Fruit fly (Drosophila melanogaster) whole organism, embryonic: ENCODE measurements around the gene CG7627.

Source experiments
- CG2202 ChIP-seq: fragments of 200-800 bp; sonication (Bioruptor generic); optimal IDR thresholded peaks from 2 replicates; lab custom pipeline; 2018; ENCODE audit warnings: missing biosample characterization, mild to moderate bottlenecking, missing genetic modification characterization
- CG3163 ChIP-seq: fragments of 200-800 bp; sonication (Bioruptor generic); optimal IDR thresholded peaks from 3 replicates; lab custom pipeline; 2016; ENCODE audit warnings: missing biosample characterization, missing genetic modification characterization
- CG3726 ChIP-seq: fragments of 200-800 bp; sonication (Bioruptor generic); IDR thresholded peaks from 3 replicates; pipeline ENCODE4, ENCODE4 v1.3.6; 2022; ENCODE audit warnings: missing biosample characterization, missing genetic modification characterization
- Drgx ChIP-seq: fragments of 200-800 bp; sonication (Bioruptor generic); IDR thresholded peaks from 2 replicates; pipeline ENCODE4 v1.3.6; 2022; ENCODE audit warnings: missing biosample characterization, missing genetic modification characterization
- Ets65A ChIP-seq: fragments of 200-800 bp; sonication (Bioruptor generic); peaks from one replicate; lab custom pipeline; 2016; ENCODE audit warnings: missing biosample characterization, missing genetic modification characterization
- Mrtf ChIP-seq: fragments of 200-800 bp; sonication (Bioruptor generic); IDR thresholded peaks from 3 replicates; pipeline ENCODE4 v1.3.6; 2022; ENCODE audit warnings: missing biosample characterization, missing genetic modification characterization
- Six4 ChIP-seq: fragments of 200-800 bp; sonication (Bioruptor generic); optimal IDR thresholded peaks from 2 replicates; lab custom pipeline; 2016; ENCODE audit warnings: missing biosample characterization, missing genetic modification characterization
- exex ChIP-seq: fragments of 200-800 bp; sonication (Bioruptor generic); optimal IDR thresholded peaks from 4 replicates; lab custom pipeline; 2018; ENCODE audit warnings: missing biosample characterization, mild to moderate bottlenecking, missing genetic modification characterization, moderate library complexity
- pros ChIP-seq: fragments of 200-800 bp; sonication (Bioruptor generic); optimal IDR thresholded peaks from 3 replicates; lab custom pipeline; 2019; ENCODE audit warnings: missing biosample characterization, mild to moderate bottlenecking, missing genetic modification characterization, moderate library complexity
- sc ChIP-seq, 3 experiments: fragments of >200 bp in 2 of 3; fragments of 200-800 bp in 1 of 3; sonication (Bioruptor generic) in 1 of 3; optimal IDR thresholded peaks; 2 replicates in 2 of 3; 3 replicates in 1 of 3; lab custom pipeline; 2017; ENCODE audit warnings: mild to moderate bottlenecking in 1 of 3, missing biosample characterization in 1 of 3, missing genetic modification characterization in 1 of 3, missing genetic modification reagents in 1 of 3
- sna ChIP-seq: fragments of 200-800 bp; sonication (Bioruptor generic); IDR thresholded peaks from 2 replicates; pipeline ENCODE4 v1.3.6; 2022; ENCODE audit warnings: missing biosample characterization, missing genetic modification characterization; ENCODE audit not compliant: partially characterized antibody
- tap ChIP-seq: fragments of 200-800 bp; optimal IDR thresholded peaks from 3 replicates; lab custom pipeline; 2019; ENCODE audit warnings: missing biosample characterization, mild to moderate bottlenecking, missing genetic modification characterization, moderate library complexity
- twi ChIP-seq: fragments of 200-800 bp; optimal IDR thresholded peaks from 2 replicates; lab custom pipeline; 2019; ENCODE audit warnings: missing biosample characterization, mild to moderate bottlenecking, missing genetic modification characterization, moderate library complexity

DNA sequence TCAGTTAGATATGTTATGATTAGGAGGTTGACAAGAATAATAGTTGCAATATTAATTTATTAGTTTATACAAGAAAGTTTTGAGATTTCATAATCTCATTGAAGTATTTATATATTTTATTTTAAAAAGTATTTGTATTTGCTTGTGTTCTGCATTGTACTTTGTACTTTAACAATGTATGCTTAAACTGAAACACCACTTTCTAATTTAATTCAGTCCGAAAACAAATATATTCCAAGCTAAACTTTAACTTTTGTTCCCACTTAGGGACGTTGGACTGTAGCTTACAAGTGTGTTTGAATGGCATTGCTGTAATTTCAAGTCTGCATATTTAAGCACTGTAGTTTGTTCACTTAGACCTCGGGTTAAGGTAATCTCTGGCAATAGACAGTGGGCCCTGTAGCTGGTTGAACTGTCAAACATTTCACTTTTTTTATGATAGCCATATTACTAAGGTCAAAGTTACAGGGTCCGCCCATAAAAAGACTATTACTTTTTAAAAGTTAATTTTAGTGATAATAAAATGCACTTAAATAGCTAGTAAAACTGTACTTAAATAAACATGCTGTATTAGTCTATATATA is 9.2 kb upstream of the CG7627 start:
- TF ChIP-seq Six4 (GFP tag; lab: Kevin White, UChicago) (no peak), CG2202 (tag; lab: Kevin White, UChicago) (no peak), pros (GFP tag; lab: Kevin White, UChicago) (no peak), tap (tag; lab: Kevin White, UChicago) (peak; percentile 21), sna (GFP tag; lab: Robert Waterston, UW) (no peak), Drgx (GFP tag; lab: Robert Waterston, UW) (peak; percentile 41; the same call in 1 of the 2 replicates), Ets65A (no peak), CG3726 (no peak), sc (optimal IDR thresholded peaks at IDR 0.05; lab: Kevin White, UChicago) (no peak), sc (GFP tag; optimal IDR thresholded peaks at IDR 0.05; lab: Kevin White, UChicago) (no peak), exex (tag; lab: Kevin White, UChicago) (no peak), Mrtf (GFP tag; lab: Robert Waterston, UW) (no peak), twi (tag; lab: Kevin White, UChicago) (no peak), CG3163 (no peak)
